Worm (Caenorhabditis elegans) whole organism, L1 larva: ENCODE measurements around the gene srw-11.

Experiments used
- aha-1 ChIP-seq: fragments of 150-350 bp; optimal IDR thresholded peaks from 2 replicates; lab custom pipeline; 2014; ENCODE audit warnings: missing biosample characterization, missing genetic modification characterization
- ama-1 ChIP-seq: fragments of 150-350 bp; optimal IDR thresholded peaks from 2 replicates; lab custom pipeline; 2014
- blmp-1 ChIP-seq: fragments of 150-350 bp; optimal IDR thresholded peaks from 2 replicates; lab custom pipeline; 2014; ENCODE audit warnings: missing biosample characterization, missing genetic modification characterization
- dsc-1 ChIP-seq: sonication (generic microtip); optimal IDR thresholded peaks from 2 replicates; lab custom pipeline; 2016; ENCODE audit warnings: mild to moderate bottlenecking, missing genetic modification characterization, missing compliant biosample characterization
- fkh-10 ChIP-seq: sonication (generic microtip); optimal IDR thresholded peaks from 2 replicates; lab custom pipeline; 2017; ENCODE audit warnings: missing biosample characterization, missing genetic modification reagents, missing genetic modification characterization
- fos-1 ChIP-seq: fragments of 150-350 bp; optimal IDR thresholded peaks from 2 replicates; lab custom pipeline; 2014; ENCODE audit warnings: missing biosample characterization, missing genetic modification characterization
- irx-1 ChIP-seq: sonication (generic microtip); optimal IDR thresholded peaks from 2 replicates; lab custom pipeline; 2016; ENCODE audit warnings: missing genetic modification characterization, missing compliant biosample characterization
- jun-1 ChIP-seq: fragments of 150-350 bp; optimal IDR thresholded peaks from 2 replicates; lab custom pipeline; 2014; ENCODE audit warnings: missing biosample characterization, missing genetic modification reagents, missing genetic modification characterization
- nhr-11 ChIP-seq: fragments of 150-350 bp; optimal IDR thresholded peaks from 2 replicates; lab custom pipeline; 2014; ENCODE audit warnings: missing biosample characterization, missing genetic modification characterization
- nhr-71 ChIP-seq: sonication (generic microtip); optimal IDR thresholded peaks from 2 replicates; lab custom pipeline; 2016; ENCODE audit warnings: mild to moderate bottlenecking, missing genetic modification characterization, moderate library complexity, missing compliant biosample characterization
- pag-3 ChIP-seq: sonication (generic microtip); optimal IDR thresholded peaks from 2 replicates; lab custom pipeline; 2017; ENCODE audit warnings: missing genetic modification characterization, mild to moderate bottlenecking, missing compliant biosample characterization, antibody characterized with exemption, borderline replicate concordance; ENCODE audit not compliant: insufficient read depth
- pqm-1 ChIP-seq: sonication (generic microtip); optimal IDR thresholded peaks from 3 replicates; lab custom pipeline; 2017; ENCODE audit warnings: missing biosample characterization, missing genetic modification characterization
- snpc-4 ChIP-seq: fragments of 150-350 bp; optimal IDR thresholded peaks from 2 replicates; lab custom pipeline; 2014; ENCODE audit warnings: missing biosample characterization, missing genetic modification characterization
- unc-62 ChIP-seq: fragments of 150-350 bp; optimal IDR thresholded peaks from 2 replicates; lab custom pipeline; 2014; ENCODE audit warnings: missing biosample characterization, missing genetic modification reagents, missing genetic modification characterization

DNA sequence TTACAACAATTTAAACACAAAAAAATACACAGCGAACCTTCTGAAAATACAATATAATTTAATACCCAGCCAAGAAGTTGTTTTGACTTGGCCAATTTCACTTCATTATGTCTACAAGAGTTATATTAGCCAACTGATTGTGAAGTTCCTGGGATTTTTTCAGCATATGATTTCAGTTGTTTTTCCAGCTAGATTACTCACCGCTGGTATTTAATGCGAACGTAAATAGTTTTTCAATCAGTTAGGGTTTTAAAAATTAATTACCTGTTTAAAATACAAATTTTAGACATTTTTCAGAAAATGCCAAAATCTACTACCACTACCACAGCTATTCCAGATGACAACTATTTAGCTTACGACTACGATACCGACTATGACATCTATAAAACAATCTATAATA is 14.5 kb downstream of the srw-11 start, which contains the start of gene srw-14:
- no peak for TF ChIP-seq aha-1 (tag; lab: Kevin White, UChicago)
- no peak for TF ChIP-seq nhr-11
- no peak for TF ChIP-seq snpc-4
- TF ChIP-seq nhr-71: no peak
- no peak for TF ChIP-seq unc-62 (GFP tag; lab: Kevin White, UChicago)
- TF ChIP-seq blmp-1 (tag; lab: Kevin White, UChicago): no peak
- TF ChIP-seq fos-1 (tag; lab: Kevin White, UChicago): no peak
- TF ChIP-seq pqm-1 (tag; lab: Kevin White, UChicago): no peak
- TF ChIP-seq dsc-1: no peak
- TF ChIP-seq fkh-10 (GFP tag; lab: Kevin White, UChicago): no peak
- TF ChIP-seq pag-3 (tag; lab: Kevin White, UChicago): no peak
- TF ChIP-seq ama-1 (lab: Kevin White, UChicago): no peak
- TF ChIP-seq irx-1 (tag; lab: Kevin White, UChicago): no peak
- TF ChIP-seq jun-1: no peak
